Worm (Caenorhabditis elegans): Measurements from ENCODE around the gene F48G7.8.

The F48G7.8 gene

ce11 chrV:667459-667858 lies 40.0 kb upstream of the F48G7.8 start, which contains the start of gene nhr-180:
TSS of gene nhr-180 (minus strand) at chrV:667510.
- TF ChIP-seq pqm-1 (tag; optimal IDR thresholded peaks at IDR 0.05) (peak; percentile 16), tbx-2 (tag; optimal IDR thresholded peaks at IDR 0.05) (no peak), elt-2 (tag; optimal IDR thresholded peaks at IDR 0.05) (peak; percentile 50), sea-2 (GFP tag; optimal IDR thresholded peaks at IDR 0.05) (no peak)

DNA sequence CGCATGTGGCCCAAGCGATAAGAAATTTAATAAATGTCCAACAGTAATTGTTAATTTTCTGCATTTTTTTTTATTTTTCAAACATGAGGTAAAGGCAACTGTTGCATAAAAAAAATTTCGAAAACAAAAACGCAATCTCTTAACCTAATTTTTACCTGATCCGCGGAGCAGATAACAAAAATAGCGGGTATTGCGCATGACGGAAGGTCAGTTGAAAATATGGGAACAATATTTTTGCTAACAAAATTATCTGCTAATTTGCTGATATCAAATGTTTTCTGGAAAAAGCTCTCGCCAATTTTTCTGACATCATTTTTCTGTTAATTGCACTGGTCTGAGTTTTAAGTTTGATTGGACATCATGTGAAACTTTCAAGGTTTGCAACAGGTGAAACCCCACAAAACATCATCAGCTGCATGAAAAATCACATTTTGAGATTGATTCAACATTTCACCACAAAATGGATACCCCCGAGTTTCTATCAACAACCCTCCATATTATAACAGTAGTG lies 36.9 kb upstream of the F48G7.8 start, which contains the start of the genes F31F4.11 and srh-266:
Gene F31F4.11 (minus strand): TSS at position 101 of the 511 bp plus-strand sequence.
Gene srh-266 (plus strand): TSS at position 461 of the 511 bp plus-strand sequence.
- TF ChIP-seq ceh-9 (tag; optimal IDR thresholded peaks at IDR 0.05) (no peak), zag-1 (tag; optimal IDR thresholded peaks at IDR 0.05) (no peak), fos-1 (tag; optimal IDR thresholded peaks at IDR 0.05) (no peak), unc-62 (GFP tag; optimal IDR thresholded peaks at IDR 0.05) (no peak), nhr-43 (tag; optimal IDR thresholded peaks at IDR 0.05; ENCODE audit: poor library complexity, severe bottlenecking) (no peak), egl-27 (tag; optimal IDR thresholded peaks at IDR 0.05) (no peak), mdl-1 (tag; optimal IDR thresholded peaks at IDR 0.05) (no peak), aly-2 (tag; optimal IDR thresholded peaks at IDR 0.05) (no peak)

DNA sequence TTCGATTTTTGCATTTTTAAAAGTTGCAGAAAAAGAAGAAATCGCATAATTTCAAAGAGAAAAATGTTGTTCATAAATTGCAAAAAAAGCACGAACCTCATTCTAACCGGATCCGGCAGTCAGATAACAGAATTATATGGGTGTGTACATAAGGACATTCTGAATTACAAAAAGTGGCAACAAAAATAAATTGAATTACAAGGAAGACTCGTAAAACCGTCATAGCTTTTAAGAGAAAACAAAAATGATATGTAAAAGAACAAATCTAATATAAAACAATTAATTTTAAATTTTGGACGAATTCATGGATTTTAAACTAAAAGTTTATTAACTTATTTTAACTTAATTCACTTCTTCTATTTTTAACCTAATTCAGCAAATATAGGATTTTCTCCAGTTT lies 32.7 kb upstream of the F48G7.8 start, which contains the start of gene F31F4.17:
Gene F31F4.17 (minus strand): TSS at position 101 of the 400 bp plus-strand sequence.
- TF ChIP-seq R02D3.7 (tag; optimal IDR thresholded peaks at IDR 0.05), result no peak
- TF ChIP-seq unc-39 (tag; optimal IDR thresholded peaks at IDR 0.05), result no peak
- TF ChIP-seq ceh-28 (tag; optimal IDR thresholded peaks at IDR 0.05), result no peak
- TF ChIP-seq unc-62 (GFP tag; optimal IDR thresholded peaks at IDR 0.05), result no peak
- TF ChIP-seq nhr-67 (tag; optimal IDR thresholded peaks at IDR 0.05), result no peak
- TF ChIP-seq ZK546.5 (tag; optimal IDR thresholded peaks at IDR 0.05), result no peak
- no peak for TF ChIP-seq nhr-25 (tag; optimal IDR thresholded peaks at IDR 0.05)
- TF ChIP-seq daf-12 (tag; optimal IDR thresholded peaks at IDR 0.05), result no peak

- TF ChIP-seq jun-1 (tag; optimal IDR thresholded peaks at IDR 0.05) (no peak), mdl-1 (tag; optimal IDR thresholded peaks at IDR 0.05) (no peak), egl-27 (tag; optimal IDR thresholded peaks at IDR 0.05) (no peak), snpc-4 (tag; optimal IDR thresholded peaks at IDR 0.05) (no peak), nhr-28 (tag; optimal IDR thresholded peaks at IDR 0.05) (no peak), nhr-237 (tag; optimal IDR thresholded peaks at IDR 0.05) (no peak), nhr-43 (tag; optimal IDR thresholded peaks at IDR 0.05; ENCODE audit: poor library complexity, severe bottlenecking) (no peak), skn-1 (tag; optimal IDR thresholded peaks at IDR 0.05) (no peak), fkh-2 (tag; optimal IDR thresholded peaks at IDR 0.05) (no peak), ZK546.5 (tag; optimal IDR thresholded peaks at IDR 0.05) (no peak), nhr-11 (tag; optimal IDR thresholded peaks at IDR 0.05) (no peak), ceh-9 (tag; optimal IDR thresholded peaks at IDR 0.05) (no peak), elt-3 (tag; optimal IDR thresholded peaks at IDR 0.05) (no peak), nhr-67 (tag; optimal IDR thresholded peaks at IDR 0.05) (no peak), ceh-82 (tag; optimal IDR thresholded peaks at IDR 0.05) (no peak)
These were observed 30.2 kb upstream of the F48G7.8 start, which contains the start of gene srh-246 for ce11 chrV:657678-658077. TSS of gene srh-246 (minus strand) at chrV:657778.

DNA sequence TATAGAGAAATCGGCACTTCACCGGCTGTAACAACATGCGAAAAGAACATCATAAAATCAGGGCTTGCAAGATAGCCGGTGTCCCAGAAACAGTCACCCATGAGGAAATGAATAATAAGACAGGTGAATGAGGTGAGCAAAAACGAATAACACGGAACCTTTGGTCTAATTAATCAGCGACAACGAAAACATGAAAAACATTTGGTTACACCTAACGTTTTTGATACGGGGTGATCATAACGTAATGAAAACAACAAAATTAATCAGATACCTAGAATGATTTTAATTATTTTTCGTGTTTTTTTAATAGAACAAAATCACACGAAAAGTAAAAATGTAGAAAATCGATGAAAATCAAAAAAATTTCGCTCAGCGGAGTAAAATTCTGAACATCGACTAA lies 28.3 kb upstream of the F48G7.8 start, which contains the start of gene srh-245:
Gene srh-245 (minus strand): TSS at position 101 of the 400 bp plus-strand sequence.
- TF ChIP-seq ztf-11 (tag; optimal IDR thresholded peaks at IDR 0.05) (no peak), zag-1 (tag; optimal IDR thresholded peaks at IDR 0.05) (no peak), nhr-43 (tag; optimal IDR thresholded peaks at IDR 0.05; ENCODE audit: poor library complexity, severe bottlenecking) (no peak), lsy-12 (tag; optimal IDR thresholded peaks at IDR 0.05) (no peak), elt-2 (tag; optimal IDR thresholded peaks at IDR 0.05) (no peak), snpc-4 (tag; optimal IDR thresholded peaks at IDR 0.05) (no peak), ztf-4 (tag; optimal IDR thresholded peaks at IDR 0.05) (no peak), ZK546.5 (tag; optimal IDR thresholded peaks at IDR 0.05) (no peak), aly-2 (tag; optimal IDR thresholded peaks at IDR 0.05) (no peak), nhr-28 (tag; optimal IDR thresholded peaks at IDR 0.05) (no peak)

DNA sequence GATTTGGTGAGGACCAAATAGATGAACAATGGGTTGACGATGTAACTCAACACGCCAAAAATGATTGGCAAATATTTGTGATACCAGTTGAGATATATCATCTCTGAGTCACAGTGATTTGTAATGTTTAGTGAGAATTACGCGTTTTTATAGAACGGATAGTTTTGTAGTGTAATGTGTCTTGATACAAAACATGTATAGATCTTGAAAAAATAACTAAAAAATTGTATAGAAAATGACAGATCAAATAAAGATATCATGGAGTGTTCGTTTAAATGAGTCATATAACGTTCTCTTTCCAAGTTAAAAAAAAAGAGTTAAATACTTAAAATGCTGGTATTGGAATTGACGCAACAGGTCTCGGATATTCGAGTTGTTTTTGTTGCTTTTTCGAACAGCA lies 26.9 kb upstream of the F48G7.8 start, which contains the start of gene srj-6:
Gene srj-6 (minus strand): TSS at position 101 of the 400 bp plus-strand sequence.
- TF ChIP-seq nhr-77 (tag; optimal IDR thresholded peaks at IDR 0.05), result no peak
- no peak for TF ChIP-seq ceh-82 (tag; optimal IDR thresholded peaks at IDR 0.05)
- no peak for TF ChIP-seq pha-4 (tag; optimal IDR thresholded peaks at IDR 0.05)
- TF ChIP-seq egl-27 (tag; optimal IDR thresholded peaks at IDR 0.05), result no peak
- TF ChIP-seq lsy-12 (tag; optimal IDR thresholded peaks at IDR 0.05), result no peak
- no peak for TF ChIP-seq jun-1 (tag; optimal IDR thresholded peaks at IDR 0.05)
- TF ChIP-seq eor-1 (tag; optimal IDR thresholded peaks at IDR 0.05), result no peak
- no peak for TF ChIP-seq hmg-11 (tag; optimal IDR thresholded peaks at IDR 0.05)
- no peak for TF ChIP-seq lin-39 (tag; optimal IDR thresholded peaks at IDR 0.05)
- no peak for TF ChIP-seq mdl-1 (tag; optimal IDR thresholded peaks at IDR 0.05)
- TF ChIP-seq nhr-28 (tag; optimal IDR thresholded peaks at IDR 0.05), result no peak
- no peak for TF ChIP-seq fkh-10 (GFP tag; optimal IDR thresholded peaks at IDR 0.05)
- no peak for TF ChIP-seq ztf-11 (tag; optimal IDR thresholded peaks at IDR 0.05)
- no peak for TF ChIP-seq ceh-28 (tag; optimal IDR thresholded peaks at IDR 0.05)
- no peak for TF ChIP-seq nfya-1 (tag; optimal IDR thresholded peaks at IDR 0.05; ENCODE audit: insufficient read depth)
- TF ChIP-seq zag-1 (tag; optimal IDR thresholded peaks at IDR 0.05), result no peak
- no peak for TF ChIP-seq nhr-11 (tag; optimal IDR thresholded peaks at IDR 0.05)
- no peak for TF ChIP-seq snpc-4 (tag; optimal IDR thresholded peaks at IDR 0.05)
- TF ChIP-seq ama-1 (optimal IDR thresholded peaks at IDR 0.05), result no peak

Data from whole organism, L3 larva.